Worm (Caenorhabditis elegans) whole organism, L4 larva: ENCODE data around the gene acp-2.

ENCODE experiments used
- F10B5.3 ChIP-seq: sonication (generic microtip); optimal IDR thresholded peaks from 2 replicates; lab custom pipeline; 2016; ENCODE audit warnings: mild to moderate bottlenecking, missing genetic modification characterization, missing compliant biosample characterization
- ZK546.5 ChIP-seq, 2 experiments: sonication (generic microtip); optimal IDR thresholded peaks; 2 replicates each; lab custom pipeline; 2017; ENCODE audit warnings: missing biosample characterization in 2 of 2, missing genetic modification characterization in 2 of 2
- ceh-82 ChIP-seq: sonication (generic microtip); optimal IDR thresholded peaks from 2 replicates; lab custom pipeline; 2017; ENCODE audit warnings: missing biosample characterization, missing genetic modification characterization
- dmd-8 ChIP-seq: fragments of 200-800 bp; sonication (Bioruptor generic); IDR thresholded peaks from 2 replicates; pipeline ENCODE4 v1.3.6; 2022; ENCODE audit warnings: missing genetic modification characterization, missing compliant biosample characterization
- dpl-1 ChIP-seq: fragments of 150-350 bp; optimal IDR thresholded peaks from 2 replicates; lab custom pipeline; 2014; ENCODE audit warnings: missing biosample characterization, missing genetic modification reagents, missing genetic modification characterization
- fkh-10 ChIP-seq: fragments of 150-350 bp; optimal IDR thresholded peaks from 2 replicates; lab custom pipeline; 2014; ENCODE audit warnings: missing biosample characterization, missing genetic modification reagents, missing genetic modification characterization
- lin-39 ChIP-seq: fragments of 150-350 bp; optimal IDR thresholded peaks from 2 replicates; lab custom pipeline; 2014; ENCODE audit warnings: missing biosample characterization, missing genetic modification reagents, missing genetic modification characterization
- lsy-2 ChIP-seq, 2 experiments: fragments of 150-350 bp in 1 of 2; sonication (generic microtip) in 1 of 2; optimal IDR thresholded peaks; 2 replicates each; lab custom pipeline; 2014 to 2017; ENCODE audit warnings: missing biosample characterization in 2 of 2, missing genetic modification characterization in 2 of 2
- nhr-11 ChIP-seq: fragments of 150-350 bp; optimal IDR thresholded peaks from 2 replicates; lab custom pipeline; 2014; ENCODE audit warnings: missing biosample characterization, missing genetic modification characterization

DNA sequence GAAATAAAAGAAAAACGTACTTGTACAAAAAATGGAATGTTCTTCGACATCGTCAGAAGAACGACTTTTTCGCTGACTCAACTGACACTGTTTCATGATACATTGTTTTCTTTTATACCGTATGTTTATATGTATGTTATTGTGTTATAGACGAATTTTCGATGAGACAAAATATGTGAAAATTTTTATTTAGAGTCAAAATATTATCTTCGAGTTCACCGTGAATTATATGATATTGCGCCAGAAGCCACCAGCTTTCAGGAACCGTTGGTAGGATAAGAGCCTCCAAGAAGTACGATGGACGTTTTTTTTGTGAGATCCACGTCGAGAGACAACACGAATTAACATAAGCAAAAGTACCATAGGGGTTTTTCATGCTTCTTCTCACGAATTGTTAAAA lies 24.2 kb upstream of the acp-2 start, which contains the start of gene F22B5.6:
- TF ChIP-seq lin-39 (tag; lab: Kevin White, UChicago) (no peak), dmd-8 (GFP tag; lab: Robert Waterston, UW) (no peak), F10B5.3 (tag; lab: Kevin White, UChicago) (no peak), nhr-11 (tag; lab: Kevin White, UChicago) (no peak), fkh-10 (GFP tag; lab: Kevin White, UChicago) (no peak), dpl-1 (GFP tag; lab: Kevin White, UChicago) (no peak), ceh-82 (tag; lab: Kevin White, UChicago) (no peak), lsy-2 (tag; optimal IDR thresholded peaks at IDR 0.05; lab: Kevin White, UChicago) (no peak), ZK546.5 (tag; optimal IDR thresholded peaks at IDR 0.05; lab: Kevin White, UChicago) (no peak)
